Fruit fly (Drosophila melanogaster) whole organism, pupa: Measurements from ENCODE around the gene Gyf.

Experiments used
- CG10348 ChIP-seq: fragments of 200-800 bp; sonication (Bioruptor generic); IDR thresholded peaks from 2 replicates; pipeline ENCODE4 v1.3.6; 2022; ENCODE audit warnings: missing biosample characterization, missing genetic modification characterization
- CG12605 ChIP-seq: fragments of 200-800 bp; sonication (Bioruptor generic); IDR thresholded peaks from 2 replicates; pipeline ENCODE4 v1.3.6; 2022; ENCODE audit warnings: missing biosample characterization, missing genetic modification characterization
- CG13204 ChIP-seq: fragments of 200-800 bp; sonication (Bioruptor generic); optimal IDR thresholded peaks from 2 replicates; lab custom pipeline; 2018; ENCODE audit warnings: missing biosample characterization, mild to moderate bottlenecking, missing genetic modification characterization, moderate library complexity
- CG14655 ChIP-seq: fragments of 200-800 bp; sonication (Bioruptor generic); optimal IDR thresholded peaks from 3 replicates; lab custom pipeline; 2017; ENCODE audit warnings: mild to moderate bottlenecking, missing biosample characterization, missing genetic modification reagents, missing genetic modification characterization
- CG15710 ChIP-seq: fragments of 200-800 bp; sonication (Bioruptor generic); optimal IDR thresholded peaks from 2 replicates; lab custom pipeline; 2018; ENCODE audit warnings: missing biosample characterization, mild to moderate bottlenecking, missing genetic modification characterization, moderate library complexity
- CG17806 ChIP-seq: fragments of 200-800 bp; sonication (Bioruptor generic); optimal IDR thresholded peaks from 2 replicates; lab custom pipeline; 2018; ENCODE audit warnings: missing biosample characterization, mild to moderate bottlenecking, missing genetic modification characterization, moderate library complexity
- CG32121 ChIP-seq: fragments of 200-800 bp; sonication (Bioruptor generic); IDR thresholded peaks from 2 replicates; pipeline ENCODE4 v1.3.6; 2022; ENCODE audit warnings: missing biosample characterization, missing genetic modification characterization
- CG34367 ChIP-seq: fragments of 200-800 bp; sonication (Bioruptor generic); optimal IDR thresholded peaks from 2 replicates; lab custom pipeline; 2018; ENCODE audit warnings: missing biosample characterization, mild to moderate bottlenecking, missing genetic modification characterization
- CG4496 ChIP-seq: fragments of 200-800 bp; sonication (Bioruptor generic); IDR thresholded peaks from 3 replicates; pipeline ENCODE4 v1.3.6; 2022; ENCODE audit warnings: missing biosample characterization, missing genetic modification characterization
- CG8159 ChIP-seq: fragments of 200-800 bp; sonication (Bioruptor generic); optimal IDR thresholded peaks from 3 replicates; lab custom pipeline; 2018; ENCODE audit warnings: missing biosample characterization, mild to moderate bottlenecking, missing genetic modification characterization, moderate library complexity
- CG8301 ChIP-seq: fragments of 200-800 bp; sonication (Bioruptor generic); optimal IDR thresholded peaks from 2 replicates; lab custom pipeline; 2018; ENCODE audit warnings: missing biosample characterization, mild to moderate bottlenecking, missing genetic modification characterization
- CG9948 ChIP-seq: fragments of 200-800 bp; sonication (Bioruptor generic); optimal IDR thresholded peaks from 2 replicates; lab custom pipeline; 2018; ENCODE audit warnings: missing biosample characterization, mild to moderate bottlenecking, missing genetic modification characterization, moderate library complexity
- D1 ChIP-seq: fragments of 200-800 bp; sonication (Bioruptor generic); optimal IDR thresholded peaks from 2 replicates; lab custom pipeline; 2018; ENCODE audit warnings: missing biosample characterization, mild to moderate bottlenecking, missing genetic modification characterization, moderate library complexity
- EcR ChIP-seq: fragments of 200-800 bp; sonication (Bioruptor generic); optimal IDR thresholded peaks from 3 replicates; lab custom pipeline; 2019; ENCODE audit warnings: missing biosample characterization, missing genetic modification characterization, mild to moderate bottlenecking, moderate library complexity, missing genetic modification reagents
- Ets98B ChIP-seq: fragments of 200-800 bp; sonication (Bioruptor generic); IDR thresholded peaks from 2 replicates; pipeline ENCODE4 v1.3.6; 2022; ENCODE audit warnings: missing biosample characterization, missing genetic modification characterization
- Pif1A ChIP-seq: fragments of 200-800 bp; sonication (Bioruptor generic); optimal IDR thresholded peaks from 3 replicates; lab custom pipeline; 2016; ENCODE audit warnings: missing biosample characterization, missing genetic modification characterization
- Pif1B ChIP-seq: fragments of 200-800 bp; sonication (Bioruptor generic); optimal IDR thresholded peaks from 3 replicates; lab custom pipeline; 2016; ENCODE audit warnings: missing biosample characterization, missing genetic modification characterization
- Snoo ChIP-seq: fragments of 200-800 bp; sonication (Bioruptor generic); optimal IDR thresholded peaks from 3 replicates; lab custom pipeline; 2017; ENCODE audit warnings: missing biosample characterization, mild to moderate bottlenecking, missing genetic modification characterization, inconsistent platforms
- fd96Ca ChIP-seq: fragments of 200-800 bp; sonication (Bioruptor generic); IDR thresholded peaks from 3 replicates; pipeline ENCODE4 v1.3.6; 2022; ENCODE audit warnings: missing biosample characterization, missing genetic modification characterization
- gl ChIP-seq: fragments of 200-800 bp; sonication (Bioruptor generic); optimal IDR thresholded peaks from 2 replicates; lab custom pipeline; 2018; ENCODE audit warnings: missing biosample characterization, mild to moderate bottlenecking, missing genetic modification characterization
- rn ChIP-seq: fragments of 200-800 bp; sonication (Bioruptor generic); IDR thresholded peaks from 2 replicates; pipeline ENCODE4 v1.3.6; 2022; ENCODE audit warnings: missing biosample characterization, missing genetic modification characterization

Gyf gene

DNA sequence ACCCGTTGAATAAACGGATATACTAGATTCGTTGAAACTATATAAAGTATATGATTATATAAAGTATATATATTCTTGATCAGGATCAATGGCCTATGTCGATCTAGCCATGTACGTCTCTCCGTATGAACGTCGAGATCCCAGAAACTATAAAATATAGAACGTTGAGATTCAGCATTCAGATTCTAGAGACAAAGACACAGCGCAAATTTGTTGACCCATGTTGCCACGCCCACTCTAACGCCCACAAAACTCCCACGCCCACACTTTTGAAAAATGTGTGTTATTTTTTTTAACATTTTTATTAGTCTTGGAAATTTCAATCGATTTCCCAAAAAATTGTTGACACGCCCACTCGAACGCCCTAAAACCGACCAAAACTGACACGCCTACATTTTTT is 50.3 kb downstream of the Gyf start:
- no peak for TF ChIP-seq gl (tag; lab: Kevin White, UChicago)
- no peak for TF ChIP-seq Ets98B (GFP tag; lab: Robert Waterston, UW)
- TF ChIP-seq Pif1B (GFP tag; lab: Kevin White, UChicago) = no peak
- no peak for TF ChIP-seq fd96Ca (GFP tag; lab: Robert Waterston, UW)
- TF ChIP-seq CG8159 (tag; lab: Kevin White, UChicago) = no peak
- no peak for TF ChIP-seq CG12605 (GFP tag; lab: Robert Waterston, UW)
- no peak for TF ChIP-seq CG4496 (GFP tag; lab: Robert Waterston, UW)
- TF ChIP-seq Pif1A = no peak
- no peak for TF ChIP-seq CG32121 (GFP tag; lab: Robert Waterston, UW)
- TF ChIP-seq CG9948 = no peak
- no peak for TF ChIP-seq CG17806 (tag; lab: Kevin White, UChicago)
- no peak for TF ChIP-seq Snoo (tag; lab: Kevin White, UChicago)
- no peak for TF ChIP-seq CG15710 (tag; lab: Kevin White, UChicago)
- TF ChIP-seq CG8301 (tag; lab: Kevin White, UChicago) = no peak

DNA sequence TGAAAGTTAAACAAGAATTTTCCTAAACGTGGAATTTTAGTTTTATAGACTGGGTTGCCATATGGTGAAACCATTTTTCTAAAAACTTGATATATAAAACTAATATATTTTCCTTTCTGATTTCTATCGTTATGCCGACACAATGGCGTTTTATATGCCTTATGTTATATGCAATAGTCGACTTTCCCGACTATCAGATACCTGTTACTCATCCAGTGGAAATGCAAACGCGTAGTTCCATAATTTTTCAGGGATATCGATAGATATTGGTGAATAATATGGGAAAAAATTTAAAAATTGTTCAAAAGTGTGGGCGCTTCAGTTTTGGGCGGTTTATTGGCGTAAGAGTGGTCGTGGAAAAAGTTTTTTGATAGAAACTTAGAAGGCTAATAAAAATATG is 56.0 kb downstream of the Gyf start:
- no peak for TF ChIP-seq CG8159 (tag; lab: Kevin White, UChicago)
- no peak for TF ChIP-seq Pif1B (GFP tag; lab: Kevin White, UChicago)
- no peak for TF ChIP-seq gl (tag; lab: Kevin White, UChicago)
- TF ChIP-seq CG14655 (GFP tag; lab: Kevin White, UChicago) = no peak
- no peak for TF ChIP-seq EcR (GFP tag; lab: Kevin White, UChicago)
- no peak for TF ChIP-seq CG4496 (GFP tag; lab: Robert Waterston, UW)
- no peak for TF ChIP-seq CG13204 (GFP tag; lab: Kevin White, UChicago)
- no peak for TF ChIP-seq CG17806 (tag; lab: Kevin White, UChicago)
- TF ChIP-seq, all 21 proteins: peak for 0

DNA sequence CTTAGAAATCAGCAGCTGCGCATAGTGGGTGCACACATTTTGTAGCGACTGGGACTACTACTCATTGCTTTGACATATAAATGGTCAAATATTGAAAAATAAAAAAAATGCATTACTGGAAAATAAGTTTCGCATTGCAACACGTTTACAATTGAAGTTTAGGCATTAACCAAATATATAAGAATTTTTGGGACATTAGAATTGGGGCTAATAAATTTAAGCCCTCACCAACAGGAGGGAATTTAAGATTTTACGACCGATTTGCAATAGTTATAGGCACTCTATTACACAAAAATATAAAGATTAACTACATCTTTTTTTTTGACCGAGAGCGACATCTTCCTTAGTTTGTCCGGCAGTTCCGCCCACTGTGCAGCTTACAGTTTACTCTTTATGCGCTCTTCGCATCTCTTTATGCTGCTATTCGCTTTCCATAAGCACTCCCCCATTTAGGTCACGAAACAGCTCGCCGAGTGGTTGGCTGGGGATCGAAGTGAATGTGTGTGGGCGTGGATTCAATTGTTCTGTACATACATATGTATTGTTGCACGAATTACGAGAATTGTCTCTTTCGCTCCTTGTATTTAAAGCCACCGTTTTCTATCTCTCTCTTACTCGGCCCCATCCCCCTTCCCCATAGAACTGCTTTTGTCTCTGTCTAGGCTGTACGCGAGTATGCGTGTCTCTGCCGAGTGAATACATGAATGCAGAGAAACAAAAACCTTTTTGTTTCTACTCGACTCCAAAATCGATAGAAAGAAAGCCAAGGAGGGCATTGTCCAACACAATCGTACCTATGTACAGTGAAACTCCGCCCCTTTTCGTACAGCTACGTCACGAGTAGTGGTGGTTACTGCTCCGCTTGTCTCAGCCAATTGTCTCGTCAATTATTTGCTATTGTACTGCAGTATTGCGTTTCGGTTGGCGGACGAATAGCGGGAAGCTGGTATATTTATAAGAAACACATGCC is 59.1 kb downstream of the Gyf start:
- peak; percentile 60 for TF ChIP-seq Pif1B (GFP tag; lab: Kevin White, UChicago)
- TF ChIP-seq gl (tag; lab: Kevin White, UChicago) = no peak
- peak; percentile 82 for TF ChIP-seq Pif1A
- TF ChIP-seq CG10348 (GFP tag; lab: Robert Waterston, UW) = no peak
- TF ChIP-seq rn = no peak
- no peak for TF ChIP-seq CG13204 (GFP tag; lab: Kevin White, UChicago)
- TF ChIP-seq fd96Ca (GFP tag; lab: Robert Waterston, UW) = no peak
- TF ChIP-seq CG15710 (tag; lab: Kevin White, UChicago) = peak; percentile 72
- TF ChIP-seq CG17806 (tag; lab: Kevin White, UChicago) = peak; percentile 64
- peak; percentile 85 for TF ChIP-seq CG14655 (GFP tag; lab: Kevin White, UChicago)
- TF ChIP-seq EcR (GFP tag; lab: Kevin White, UChicago) = no peak
- TF ChIP-seq Snoo (tag; lab: Kevin White, UChicago) = peak; percentile 41
- TF ChIP-seq CG32121 (GFP tag; lab: Robert Waterston, UW) = no peak
- no peak for TF ChIP-seq Ets98B (GFP tag; lab: Robert Waterston, UW)
- peak; percentile 67 for TF ChIP-seq CG8159 (tag; lab: Kevin White, UChicago)
- peak; percentile 71 for TF ChIP-seq CG9948
- TF ChIP-seq CG8301 (tag; lab: Kevin White, UChicago) = peak; percentile 74
- no peak for TF ChIP-seq CG4496 (GFP tag; lab: Robert Waterston, UW)
- TF ChIP-seq CG12605 (GFP tag; lab: Robert Waterston, UW) = no peak
- peak; percentile 62 for TF ChIP-seq CG34367 (tag; lab: Kevin White, UChicago)
- TF ChIP-seq D1 (tag; lab: Kevin White, UChicago) = peak; percentile 52

DNA sequence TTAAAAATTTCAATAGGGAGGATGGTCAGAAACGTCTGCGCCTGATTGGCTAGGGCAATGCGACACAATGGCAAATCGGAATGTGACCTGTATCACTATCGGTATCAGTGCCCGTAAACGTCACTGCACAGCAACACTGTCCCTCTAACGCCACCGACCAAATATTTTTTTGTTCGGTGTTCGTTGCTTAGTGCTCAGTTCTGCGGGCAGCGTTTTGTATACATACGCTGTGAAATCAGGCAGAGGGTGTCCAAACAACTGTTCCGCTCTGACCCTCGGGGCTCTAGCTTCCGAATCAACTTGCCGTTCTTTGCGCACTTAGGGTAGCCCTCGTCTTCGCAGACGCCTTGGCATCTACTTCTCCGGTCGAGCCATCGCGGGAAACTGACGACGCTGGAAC is 59.9 kb downstream of the Gyf start:
- TF ChIP-seq Pif1A (no peak), CG13204 (GFP tag; lab: Kevin White, UChicago) (no peak), CG8301 (tag; lab: Kevin White, UChicago) (no peak), fd96Ca (GFP tag; lab: Robert Waterston, UW) (no peak), gl (tag; lab: Kevin White, UChicago) (no peak), CG4496 (GFP tag; lab: Robert Waterston, UW) (no peak)
